Worm (Caenorhabditis elegans) whole organism, L3 larva: ENCODE data around the gene T14B4.8.
"Not testable (repeated sequence)": the region's sequence is repeated elsewhere in the genome, so short reads cannot be mapped to it uniquely, and the experiment has no call there.

ENCODE experiments used
- R02D3.7 ChIP-seq: fragments of 150-350 bp; optimal IDR thresholded peaks from 2 replicates; lab custom pipeline; 2014; ENCODE audit warnings: missing biosample characterization, missing genetic modification characterization
- ceh-16 ChIP-seq: sonication (generic microtip); optimal IDR thresholded peaks from 2 replicates; lab custom pipeline; 2017; ENCODE audit warnings: missing biosample characterization, missing genetic modification characterization
- egl-27 ChIP-seq: sonication (generic microtip); optimal IDR thresholded peaks from 4 replicates; lab custom pipeline; 2017; ENCODE audit warnings: missing biosample characterization, missing genetic modification reagents, missing genetic modification characterization
- egl-5 ChIP-seq: fragments of 150-350 bp; optimal IDR thresholded peaks from 2 replicates; lab custom pipeline; 2017; ENCODE audit warnings: missing biosample characterization, missing genetic modification reagents, missing genetic modification characterization, inconsistent platforms
- elt-2 ChIP-seq: sonication (generic microtip); optimal IDR thresholded peaks from 2 replicates; lab custom pipeline; 2016; ENCODE audit warnings: missing genetic modification reagents, mild to moderate bottlenecking, missing genetic modification characterization, missing compliant biosample characterization
- elt-3 ChIP-seq, 3 experiments: fragments of 150-350 bp in 1 of 3; sonication (generic microtip) in 2 of 3; optimal IDR thresholded peaks; 2 replicates in 2 of 3; 4 replicates in 1 of 3; lab custom pipeline; 2014 to 2017; ENCODE audit warnings: missing biosample characterization in 3 of 3, missing genetic modification characterization in 3 of 3
- eor-1 ChIP-seq, 2 experiments: fragments of 150-350 bp; optimal IDR thresholded peaks; 2 replicates each; lab custom pipeline; 2014 to 2018; ENCODE audit warnings: missing biosample characterization in 2 of 2, missing genetic modification characterization in 2 of 2
- fkh-2 ChIP-seq: fragments of 150-350 bp; optimal IDR thresholded peaks from 2 replicates; lab custom pipeline; 2014; ENCODE audit warnings: missing biosample characterization, missing genetic modification reagents, missing genetic modification characterization
- hmg-11 ChIP-seq: sonication (generic microtip); optimal IDR thresholded peaks from 2 replicates; lab custom pipeline; 2016; ENCODE audit warnings: missing genetic modification characterization, missing compliant biosample characterization
- jun-1 ChIP-seq: fragments of 150-350 bp; optimal IDR thresholded peaks from 2 replicates; lab custom pipeline; 2014; ENCODE audit warnings: missing biosample characterization, missing genetic modification reagents, missing genetic modification characterization
- lin-15B ChIP-seq: fragments of 150-350 bp; optimal IDR thresholded peaks from 2 replicates; lab custom pipeline; 2014; ENCODE audit warnings: missing biosample characterization, missing genetic modification characterization
- lsy-12 ChIP-seq: sonication (generic microtip); optimal IDR thresholded peaks from 2 replicates; lab custom pipeline; 2016; ENCODE audit warnings: mild to moderate bottlenecking, missing genetic modification characterization, missing compliant biosample characterization
- mdl-1 ChIP-seq: fragments of 150-350 bp; optimal IDR thresholded peaks from 2 replicates; lab custom pipeline; 2014; ENCODE audit warnings: missing biosample characterization, missing genetic modification characterization
- mml-1 ChIP-seq: fragments of 150-350 bp; sonication (generic microtip); optimal IDR thresholded peaks from 3 replicates; lab custom pipeline; 2014; ENCODE audit warnings: missing biosample characterization, missing genetic modification characterization
- nfya-1 ChIP-seq: sonication (generic microtip); optimal IDR thresholded peaks from 2 replicates; lab custom pipeline; 2017; ENCODE audit warnings: missing genetic modification characterization, mild to moderate bottlenecking, missing compliant biosample characterization, antibody characterized with exemption, moderate library complexity; ENCODE audit not compliant: insufficient read depth
- nhr-11 ChIP-seq: fragments of 150-350 bp; optimal IDR thresholded peaks from 2 replicates; lab custom pipeline; 2014; ENCODE audit warnings: missing biosample characterization, missing genetic modification characterization
- nhr-12 ChIP-seq: fragments of 150-350 bp; optimal IDR thresholded peaks from 2 replicates; lab custom pipeline; 2014; ENCODE audit warnings: missing biosample characterization, missing genetic modification characterization
- nhr-23 ChIP-seq: fragments of 150-350 bp; optimal IDR thresholded peaks from 2 replicates; lab custom pipeline; 2014; ENCODE audit warnings: missing biosample characterization, missing genetic modification reagents, missing genetic modification characterization
- nhr-237 ChIP-seq: fragments of 150-350 bp; optimal IDR thresholded peaks from 2 replicates; lab custom pipeline; 2014; ENCODE audit warnings: missing biosample characterization, missing genetic modification characterization
- nhr-25 ChIP-seq: sonication (generic microtip); optimal IDR thresholded peaks from 2 replicates; lab custom pipeline; 2017; ENCODE audit warnings: missing biosample characterization, missing genetic modification characterization
- nhr-28 ChIP-seq: fragments of 150-350 bp; optimal IDR thresholded peaks from 2 replicates; lab custom pipeline; 2014; ENCODE audit warnings: missing biosample characterization, missing genetic modification characterization
- nhr-43 ChIP-seq: sonication (generic microtip); optimal IDR thresholded peaks from 2 replicates; lab custom pipeline; 2016; ENCODE audit warnings: mild to moderate bottlenecking, missing genetic modification characterization, missing compliant biosample characterization; ENCODE audit not compliant: poor library complexity, severe bottlenecking
- nhr-67 ChIP-seq: fragments of 150-350 bp; optimal IDR thresholded peaks from 2 replicates; lab custom pipeline; 2014; ENCODE audit warnings: missing biosample characterization, missing genetic modification characterization
- nhr-76 ChIP-seq: fragments of 150-350 bp; sonication (generic microtip); optimal IDR thresholded peaks from 5 replicates; lab custom pipeline; 2014; ENCODE audit warnings: missing biosample characterization, missing genetic modification characterization
- pha-4 ChIP-seq: fragments of 150-350 bp; optimal IDR thresholded peaks from 2 replicates; lab custom pipeline; 2014; ENCODE audit warnings: missing biosample characterization, missing genetic modification reagents, missing genetic modification characterization
- skn-1 ChIP-seq: fragments of 150-350 bp; optimal IDR thresholded peaks from 2 replicates; lab custom pipeline; 2014; ENCODE audit warnings: missing biosample characterization, missing genetic modification characterization
- snpc-4 ChIP-seq: fragments of 150-350 bp; optimal IDR thresholded peaks from 2 replicates; lab custom pipeline; 2014; ENCODE audit warnings: missing biosample characterization, missing genetic modification characterization
- tbx-2 ChIP-seq: sonication (generic microtip); optimal IDR thresholded peaks from 2 replicates; lab custom pipeline; 2016; ENCODE audit warnings: mild to moderate bottlenecking, missing genetic modification characterization, missing compliant biosample characterization
- zag-1 ChIP-seq: fragments of 150-350 bp; optimal IDR thresholded peaks from 2 replicates; lab custom pipeline; 2014; ENCODE audit warnings: missing biosample characterization, missing genetic modification characterization
- ztf-11 ChIP-seq: fragments of 150-350 bp; optimal IDR thresholded peaks from 2 replicates; lab custom pipeline; 2014; ENCODE audit warnings: missing biosample characterization, missing genetic modification characterization

Gene T14B4.8

DNA sequence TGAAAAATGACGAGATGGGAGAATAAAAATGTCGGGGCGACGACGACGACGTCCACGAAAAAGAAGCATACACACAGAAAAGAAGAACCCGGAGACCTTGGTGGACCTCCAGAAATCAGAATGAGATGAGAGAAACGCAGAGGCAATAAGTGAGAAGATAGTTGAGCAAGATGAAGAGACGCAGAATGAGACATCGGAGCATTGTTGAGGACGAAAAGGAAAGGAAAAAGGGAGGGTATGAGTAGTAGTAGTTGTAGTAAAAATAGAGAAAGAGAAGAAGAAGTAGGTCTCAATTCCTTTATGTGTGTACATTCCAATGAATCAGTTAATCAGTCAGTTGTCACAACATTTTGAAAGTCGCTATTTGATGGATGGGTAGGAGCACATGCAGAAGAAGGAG lies at the start of gene T14B4.8:
Gene T14B4.8, minus strand, starts transcription at position 60 of the 400 bp plus-strand sequence.
- TF ChIP-seq egl-27 (tag; lab: Kevin White, UChicago) (no peak), nfya-1 (tag; lab: Kevin White, UChicago) (peak; percentile 46), hmg-11 (tag; lab: Kevin White, UChicago) (peak; percentile 21)

- TF ChIP-seq lin-15B (tag; lab: Kevin White, UChicago) = peak; percentile 71
- no peak for TF ChIP-seq nhr-76 (tag; lab: Kevin White, UChicago)
- TF ChIP-seq tbx-2 (tag; lab: Kevin White, UChicago) = peak; percentile 23
- TF ChIP-seq snpc-4 = peak; percentile 63
- peak; percentile 1 for TF ChIP-seq egl-5
- TF ChIP-seq nfya-1 (tag; lab: Kevin White, UChicago) = peak; percentile 68
- peak; percentile 30 for TF ChIP-seq lsy-12 (tag; lab: Kevin White, UChicago)
- TF ChIP-seq nhr-43 (tag; lab: Kevin White, UChicago) = peak; percentile 90
- TF ChIP-seq mml-1 (tag; lab: Kevin White, UChicago) = no peak
- TF ChIP-seq nhr-25 = peak; percentile 7
- no peak for TF ChIP-seq R02D3.7 (tag; lab: Kevin White, UChicago)
- peak; percentile 72 for TF ChIP-seq pha-4
- peak; percentile 15 for TF ChIP-seq elt-2
- TF ChIP-seq nhr-23 = peak; percentile 65
- TF ChIP-seq, all 47 proteins: peak for 11
Observed at ce11 chrII:6776418-6777034, 47.3 kb upstream of the T14B4.8 start, which contains the start of gene ssup-72. TSS of gene ssup-72 (plus strand) at chrII:6776598.

ce11 chrII:6775076-6775475 lies 45.9 kb upstream of the T14B4.8 start, which contains the start of gene agr-1:
TSS of gene agr-1 (minus strand) at chrII:6775176.
- TF ChIP-seq nhr-23; nfya-1 (tag; lab: Kevin White, UChicago); nhr-11 (tag; lab: Kevin White, UChicago): not testable (repeated sequence)
- TF ChIP-seq, all 47 proteins: peak for 0; not testable (repeated sequence) for 47

DNA sequence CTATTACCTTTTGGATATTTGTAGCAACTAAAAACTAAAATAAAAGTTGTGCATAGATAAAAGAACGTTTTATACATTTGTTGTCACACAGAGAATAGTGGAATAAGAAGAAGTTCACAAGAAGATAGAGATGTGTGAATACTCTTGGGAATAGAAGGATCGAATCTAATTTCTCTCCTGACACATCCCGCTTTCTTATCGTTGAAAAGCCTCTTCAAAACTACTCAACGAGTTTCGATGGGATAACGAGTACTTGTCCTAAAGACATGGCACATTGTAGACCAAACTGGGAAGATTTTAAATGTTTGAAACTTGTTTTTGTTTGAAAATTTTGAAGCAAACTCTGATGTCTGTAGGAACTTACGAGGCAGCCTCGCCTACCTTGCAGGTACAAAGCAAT lies 43.3 kb upstream of the T14B4.8 start:
- TF ChIP-seq tbx-2 (tag; lab: Kevin White, UChicago) (no peak), nhr-28 (tag; lab: Kevin White, UChicago) (no peak), nhr-25 (no peak), nhr-67 (tag; lab: Kevin White, UChicago) (no peak), egl-27 (tag; lab: Kevin White, UChicago) (no peak), pha-4 (no peak), nhr-12 (no peak), elt-3 (tag; optimal IDR thresholded peaks at IDR 0.05; lab: Kevin White, UChicago) (no peak), fkh-2 (tag; lab: Kevin White, UChicago) (no peak)

ce11 chrII:6770030-6770429 lies 40.8 kb upstream of the T14B4.8 start:
- TF ChIP-seq nhr-76 (tag; lab: Kevin White, UChicago) (no peak), mdl-1 (tag; lab: Kevin White, UChicago) (no peak), lsy-12 (tag; lab: Kevin White, UChicago) (no peak), nhr-25 (no peak), tbx-2 (tag; lab: Kevin White, UChicago) (no peak), nhr-237 (tag; lab: Kevin White, UChicago) (no peak), skn-1 (tag; lab: Kevin White, UChicago) (no peak), zag-1 (tag; lab: Kevin White, UChicago) (no peak), jun-1 (no peak), hmg-11 (tag; lab: Kevin White, UChicago) (no peak), eor-1 (tag; optimal IDR thresholded peaks at IDR 0.05; lab: Kevin White, UChicago) (no peak), pha-4 (no peak), elt-3 (tag; optimal IDR thresholded peaks at IDR 0.05; lab: Kevin White, UChicago) (no peak)
- TF ChIP-seq, all 47 proteins: peak for 0

DNA sequence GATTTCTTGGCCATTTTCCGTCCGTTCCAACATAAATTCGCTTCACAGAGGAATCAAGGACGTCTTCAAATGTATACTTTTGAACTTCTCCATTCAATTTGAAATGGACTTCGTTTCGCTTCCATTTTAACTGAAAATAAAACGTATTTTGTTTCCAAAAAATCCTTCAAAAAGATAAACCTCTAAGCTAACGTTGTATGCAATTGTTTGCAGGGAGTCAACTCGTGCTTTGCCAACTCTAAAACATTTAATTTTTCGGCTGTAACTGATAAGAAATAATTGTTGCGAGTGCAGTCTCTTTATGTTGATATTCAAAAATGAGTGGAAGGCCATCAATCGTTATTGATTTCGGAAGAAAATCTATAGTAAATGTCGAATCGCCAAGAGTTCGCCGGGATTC lies 38.8 kb upstream of the T14B4.8 start, which contains the start of gene F41G3.18:
Gene F41G3.18, plus strand, starts transcription at position 301 of the 400 bp plus-strand sequence.
- TF ChIP-seq ceh-16 (no peak), mml-1 (tag; lab: Kevin White, UChicago) (no peak), elt-2 (peak; percentile 41), ztf-11 (tag; lab: Kevin White, UChicago) (no peak)
